Fruit fly (Drosophila melanogaster) whole organism, embryonic: ENCODE results near the gene Ldsdh1.

Experiments used
- Antp ChIP-seq: fragments of 200-800 bp; sonication (Bioruptor generic); optimal IDR thresholded peaks from 3 replicates; lab custom pipeline; 2016; ENCODE audit warnings: missing biosample characterization, missing genetic modification characterization
- CG11093 ChIP-seq: fragments of 200-800 bp; sonication (Bioruptor generic); IDR thresholded peaks from 3 replicates; pipeline ENCODE4 v1.3.6; 2022; ENCODE audit warnings: missing biosample characterization, missing genetic modification characterization
- CG12104 ChIP-seq: fragments of 200-800 bp; sonication (Bioruptor generic); optimal IDR thresholded peaks from 3 replicates; lab custom pipeline; 2016; ENCODE audit warnings: missing biosample characterization, missing genetic modification characterization
- CG15514 ChIP-seq: fragments of 200-800 bp; sonication (Bioruptor generic); optimal IDR thresholded peaks from 3 replicates; lab custom pipeline; 2017; ENCODE audit warnings: missing biosample characterization, missing genetic modification characterization, mild to moderate bottlenecking, moderate library complexity, missing genetic modification reagents
- CG16779 ChIP-seq: fragments of 200-800 bp; sonication (Bioruptor generic); IDR thresholded peaks from 2 replicates; pipeline ENCODE4 v1.3.6; 2022; ENCODE audit warnings: missing biosample characterization, missing genetic modification characterization
- CG1832 ChIP-seq: fragments of 200-800 bp; sonication (Bioruptor generic); optimal IDR thresholded peaks from 2 replicates; lab custom pipeline; 2017; ENCODE audit warnings: missing biosample characterization, mild to moderate bottlenecking, missing genetic modification characterization, inconsistent platforms
- CG18476 ChIP-seq: fragments of 200-800 bp; sonication (Bioruptor generic); optimal IDR thresholded peaks from 2 replicates; lab custom pipeline; 2016; ENCODE audit warnings: missing biosample characterization, mild to moderate bottlenecking, missing genetic modification characterization
- CG31224 ChIP-seq: fragments of 200-800 bp; sonication (Bioruptor generic); IDR thresholded peaks from 2 replicates; pipeline ENCODE4 v1.3.6; 2022; ENCODE audit warnings: missing biosample characterization, missing genetic modification characterization
- CG3407 ChIP-seq: fragments of 200-800 bp; sonication (Bioruptor generic); optimal IDR thresholded peaks from 2 replicates; lab custom pipeline; 2018; ENCODE audit warnings: missing biosample characterization, mild to moderate bottlenecking, missing genetic modification characterization
- CG34224 ChIP-seq: fragments of 200-800 bp; sonication (Bioruptor generic); IDR thresholded peaks from 3 replicates; pipeline ENCODE4 v1.3.6; 2022; ENCODE audit warnings: missing biosample characterization, missing genetic modification characterization; ENCODE audit not compliant: partially characterized antibody
- CG43689 ChIP-seq: fragments of 200-800 bp; sonication (Bioruptor generic); IDR thresholded peaks from 2 replicates; pipeline ENCODE4 v1.3.6; 2022; ENCODE audit warnings: missing biosample characterization, missing genetic modification characterization
- CG6654 ChIP-seq: fragments of 200-800 bp; sonication (Bioruptor generic); optimal IDR thresholded peaks from 2 replicates; lab custom pipeline; 2017; ENCODE audit warnings: missing biosample characterization, mild to moderate bottlenecking, missing genetic modification characterization
- CG7928 ChIP-seq: fragments of 200-800 bp; sonication (Bioruptor generic); optimal IDR thresholded peaks from 2 replicates; lab custom pipeline; 2017; ENCODE audit warnings: missing biosample characterization, mild to moderate bottlenecking, missing genetic modification characterization
- Camta ChIP-seq: fragments of 200-800 bp; sonication (Bioruptor generic); optimal IDR thresholded peaks from 2 replicates; lab custom pipeline; 2016; ENCODE audit warnings: missing biosample characterization, missing genetic modification characterization
- D ChIP-seq, 2 experiments: fragments of 200-800 bp in 1 of 2; fragments of >200 bp in 1 of 2; sonication (Bioruptor generic) in 1 of 2; optimal IDR thresholded peaks; 2 replicates in 1 of 2; 3 replicates in 1 of 2; lab custom pipeline; 2017; ENCODE audit warnings: mild to moderate bottlenecking in 1 of 2, missing biosample characterization in 1 of 2, missing genetic modification characterization in 1 of 2, missing genetic modification reagents in 1 of 2
- Dref ChIP-seq: fragments of 200-800 bp; sonication (Bioruptor generic); IDR thresholded peaks from 2 replicates; pipeline ENCODE4 v1.3.6; 2022; ENCODE audit warnings: missing biosample characterization, missing genetic modification characterization
- E2f1 ChIP-seq: fragments of 200-800 bp; sonication (Bioruptor generic); IDR thresholded peaks from 2 replicates; pipeline ENCODE4 v1.3.6; 2022; ENCODE audit warnings: missing biosample characterization, missing genetic modification characterization
- Elba2 ChIP-seq: fragments of 200-800 bp; sonication (Bioruptor generic); optimal IDR thresholded peaks from 3 replicates; lab custom pipeline; 2016; ENCODE audit warnings: missing biosample characterization, missing genetic modification characterization
- Fer1 ChIP-seq: fragments of 200-800 bp; sonication (Bioruptor generic); optimal IDR thresholded peaks from 2 replicates; lab custom pipeline; 2017; ENCODE audit warnings: missing biosample characterization, mild to moderate bottlenecking, missing genetic modification characterization
- H2.0 ChIP-seq: fragments of 200-800 bp; sonication (Bioruptor generic); IDR thresholded peaks from 2 replicates; pipeline ENCODE4 v1.3.6; 2022; ENCODE audit warnings: missing biosample characterization, missing genetic modification characterization
- HLH4C ChIP-seq: fragments of 200-800 bp; sonication (Bioruptor generic); IDR thresholded peaks from 3 replicates; pipeline ENCODE4 v1.3.6; 2022; ENCODE audit warnings: missing biosample characterization, missing genetic modification characterization; ENCODE audit not compliant: partially characterized antibody
- Hr39 ChIP-seq: fragments of >200 bp; optimal IDR thresholded peaks from 2 replicates; lab custom pipeline; 2017
- MTF-1 ChIP-seq: fragments of 200-800 bp; sonication (Bioruptor generic); optimal IDR thresholded peaks from 2 replicates; lab custom pipeline; 2018; ENCODE audit warnings: missing biosample characterization, mild to moderate bottlenecking, missing genetic modification characterization, borderline replicate concordance
- Meics ChIP-seq: fragments of 200-800 bp; sonication (Bioruptor generic); optimal IDR thresholded peaks from 2 replicates; lab custom pipeline; 2017; ENCODE audit warnings: missing biosample characterization, mild to moderate bottlenecking, missing genetic modification characterization
- Nf-YC ChIP-seq: fragments of 200-800 bp; optimal IDR thresholded peaks from 3 replicates; lab custom pipeline; 2019; ENCODE audit warnings: missing biosample characterization, mild to moderate bottlenecking, missing genetic modification characterization, moderate library complexity
- Poxn ChIP-seq: fragments of 200-800 bp; sonication (Bioruptor generic); IDR thresholded peaks from 2 replicates; pipeline ENCODE4 v1.3.6; 2022; ENCODE audit warnings: missing biosample characterization, missing genetic modification characterization
- Xbp1 ChIP-seq: fragments of 200-800 bp; sonication (Bioruptor generic); optimal IDR thresholded peaks from 3 replicates; lab custom pipeline; 2016; ENCODE audit warnings: missing biosample characterization, mild to moderate bottlenecking, missing genetic modification characterization
- al ChIP-seq: fragments of 200-800 bp; sonication (Bioruptor generic); IDR thresholded peaks from 2 replicates; pipeline ENCODE4 v1.3.6; 2022; ENCODE audit warnings: missing biosample characterization, missing genetic modification characterization
- ap ChIP-seq: fragments of 200-800 bp; sonication (Bioruptor generic); IDR thresholded peaks from 2 replicates; pipeline ENCODE4 v1.3.6; 2022; ENCODE audit warnings: missing biosample characterization, missing genetic modification characterization
- ara ChIP-seq: fragments of 200-800 bp; sonication (Bioruptor generic); IDR thresholded peaks from 2 replicates; pipeline ENCODE4 v1.3.6; 2022; ENCODE audit warnings: missing biosample characterization, missing genetic modification characterization
- ato ChIP-seq: fragments of 200-800 bp; sonication (Bioruptor generic); IDR thresholded peaks from 2 replicates; pipeline ENCODE4 v1.3.6; 2022; ENCODE audit warnings: missing biosample characterization, missing genetic modification characterization; ENCODE audit not compliant: partially characterized antibody
- bigmax ChIP-seq: fragments of 200-800 bp; sonication (Bioruptor generic); optimal IDR thresholded peaks from 2 replicates; lab custom pipeline; 2018; ENCODE audit warnings: missing biosample characterization, mild to moderate bottlenecking, missing genetic modification characterization
- cad ChIP-seq: fragments of >200 bp; optimal IDR thresholded peaks from 2 replicates; lab custom pipeline; 2017; ENCODE audit warnings: missing biosample characterization, missing genetic modification characterization
- caup ChIP-seq: fragments of 200-800 bp; sonication (Bioruptor generic); optimal IDR thresholded peaks from 3 replicates; lab custom pipeline; 2017; ENCODE audit warnings: missing biosample characterization, mild to moderate bottlenecking, missing genetic modification characterization, moderate library complexity; ENCODE audit not compliant: severe bottlenecking
- ci ChIP-seq: fragments of 200-800 bp; sonication (Bioruptor generic); IDR thresholded peaks from 3 replicates; pipeline ENCODE4 v1.3.6; 2022; ENCODE audit warnings: missing biosample characterization, missing genetic modification characterization
- crp ChIP-seq, 2 experiments: fragments of 200-800 bp; sonication (Bioruptor generic); optimal IDR thresholded peaks; 2 replicates in 1 of 2; 3 replicates in 1 of 2; lab custom pipeline; 2017; ENCODE audit warnings: missing biosample characterization in 2 of 2, missing genetic modification characterization in 2 of 2, mild to moderate bottlenecking in 1 of 2, moderate library complexity in 1 of 2
- disco-r ChIP-seq: fragments of 200-800 bp; sonication (Bioruptor generic); optimal IDR thresholded peaks from 2 replicates; lab custom pipeline; 2016; ENCODE audit warnings: missing biosample characterization, missing genetic modification characterization
- eve ChIP-seq, 2 experiments: fragments of >200 bp; optimal IDR thresholded peaks; 2 replicates each; lab custom pipeline; 2017; ENCODE audit warnings: missing biosample characterization in 2 of 2, missing genetic modification characterization in 2 of 2
- ftz-f1 ChIP-seq: fragments of 200-800 bp; sonication (Bioruptor generic); optimal IDR thresholded peaks from 2 replicates; lab custom pipeline; 2016; ENCODE audit warnings: missing biosample characterization, missing genetic modification characterization
- gt ChIP-seq: fragments of 200-800 bp; sonication (Bioruptor generic); IDR thresholded peaks from 2 replicates; pipeline ENCODE4 v1.3.6; 2022; ENCODE audit warnings: missing biosample characterization, missing genetic modification characterization
- ham ChIP-seq: fragments of 200-800 bp; sonication (Bioruptor generic); IDR thresholded peaks from 2 replicates; pipeline ENCODE4 v1.3.6; 2022; ENCODE audit warnings: missing biosample characterization, missing genetic modification characterization
- jumu ChIP-seq: fragments of 200-800 bp; sonication (Bioruptor generic); optimal IDR thresholded peaks from 3 replicates; lab custom pipeline; 2016; ENCODE audit warnings: missing biosample characterization, missing genetic modification characterization
- kay ChIP-seq: fragments of 200-800 bp; sonication (Bioruptor generic); optimal IDR thresholded peaks from 2 replicates; lab custom pipeline; 2016; ENCODE audit warnings: missing biosample characterization, missing genetic modification characterization
- lmd ChIP-seq: fragments of 200-800 bp; sonication (Bioruptor generic); IDR thresholded peaks from 2 replicates; pipeline ENCODE4 v1.3.6; 2022; ENCODE audit warnings: missing biosample characterization, missing genetic modification characterization
- mirr ChIP-seq: fragments of 200-800 bp; sonication (Bioruptor generic); optimal IDR thresholded peaks from 3 replicates; lab custom pipeline; 2018; ENCODE audit warnings: missing biosample characterization, mild to moderate bottlenecking, missing genetic modification characterization
- p53 ChIP-seq: fragments of 200-800 bp; sonication (Bioruptor generic); optimal IDR thresholded peaks from 2 replicates; lab custom pipeline; 2016; ENCODE audit warnings: missing biosample characterization, missing genetic modification characterization
- pfk ChIP-seq: fragments of 200-800 bp; sonication (Bioruptor generic); optimal IDR thresholded peaks from 2 replicates; lab custom pipeline; 2018; ENCODE audit warnings: missing biosample characterization, mild to moderate bottlenecking, missing genetic modification characterization, moderate library complexity
- sim ChIP-seq: fragments of 200-800 bp; sonication (Bioruptor generic); IDR thresholded peaks from 2 replicates; pipeline ENCODE4 v1.3.6; 2022; ENCODE audit warnings: missing biosample characterization, missing genetic modification characterization

Ldsdh1 gene

dm6 chrX:8114476-8115342, 33.3 kb upstream of the Ldsdh1 start (continued):
- TF ChIP-seq CG3407 (GFP tag; lab: Kevin White, UChicago): no peak
- TF ChIP-seq kay (GFP tag; lab: Kevin White, UChicago): no peak
- no peak for TF ChIP-seq CG1832 (GFP tag; lab: Kevin White, UChicago)
- TF ChIP-seq ham (GFP tag; lab: Robert Waterston, UW): no peak
- peak; percentile 47; the same call in 1 of the 2 replicates for TF ChIP-seq Poxn (GFP tag; lab: Robert Waterston, UW)
- TF ChIP-seq CG7928: no peak
- peak; percentile 67 for TF ChIP-seq caup (GFP tag; lab: Kevin White, UChicago)
- 0 out of 2 replicates have a peak, but pooled peaks have one; percentile 23 for TF ChIP-seq sim (GFP tag; lab: Robert Waterston, UW)
- no peak for TF ChIP-seq p53 (GFP tag; lab: Kevin White, UChicago)
- TF ChIP-seq CG43689 (GFP tag; lab: Robert Waterston, UW): no peak
- TF ChIP-seq Hr39 (lab: Kevin White, UChicago): no peak
- peak; percentile 29 for TF ChIP-seq mirr (GFP tag; lab: Kevin White, UChicago)
- peak; percentile 62 for TF ChIP-seq Xbp1 (GFP tag; lab: Kevin White, UChicago)
- peak; percentile 62 for TF ChIP-seq CG31224 (GFP tag; lab: Robert Waterston, UW)
- TF ChIP-seq jumu (GFP tag; lab: Kevin White, UChicago): no peak
- TF ChIP-seq Meics: peak; percentile 82
- no peak for TF ChIP-seq Dref (GFP tag; lab: Robert Waterston, UW)
- TF ChIP-seq pfk (GFP tag; lab: Kevin White, UChicago): no peak
- TF ChIP-seq bigmax (GFP tag; lab: Kevin White, UChicago): no peak
- TF ChIP-seq cad (GFP tag; lab: Kevin White, UChicago): no peak
- peak; percentile 57 for TF ChIP-seq al (GFP tag; lab: Robert Waterston, UW)
- no peak for TF ChIP-seq CG16779 (GFP tag; lab: Robert Waterston, UW)
- 0 out of 2 replicates have a peak, but pooled peaks have one; percentile 38 for TF ChIP-seq E2f1 (GFP tag; lab: Robert Waterston, UW)
- TF ChIP-seq D (optimal IDR thresholded peaks at IDR 0.05; lab: Kevin White, UChicago): no peak
- TF ChIP-seq D (GFP tag; optimal IDR thresholded peaks at IDR 0.05; lab: Kevin White, UChicago): peak; percentile 21
- TF ChIP-seq Nf-YC (tag; lab: Kevin White, UChicago): peak; percentile 61
- peak; percentile 80 for TF ChIP-seq Elba2 (GFP tag; lab: Kevin White, UChicago)
- no peak for TF ChIP-seq HLH4C
- peak; percentile 42 for TF ChIP-seq CG12104 (GFP tag; lab: Kevin White, UChicago)
- TF ChIP-seq gt (GFP tag; lab: Robert Waterston, UW): no peak
- TF ChIP-seq H2.0: peak; percentile 11; the same call in 1 of the 2 replicates
- peak; percentile 81 for TF ChIP-seq Fer1
- TF ChIP-seq CG15514 (GFP tag; lab: Kevin White, UChicago): peak; percentile 41
- peak in 1 of 2 experiments; percentile 16 for TF ChIP-seq crp (GFP tag; optimal IDR thresholded peaks at IDR 0.05; lab: Kevin White, UChicago)
- no peak for TF ChIP-seq CG34224 (GFP tag; lab: Robert Waterston, UW)
- peak; percentile 65 for TF ChIP-seq ftz-f1 (GFP tag; lab: Kevin White, UChicago)
- TF ChIP-seq CG18476 (GFP tag; lab: Kevin White, UChicago): peak; percentile 22
- no peak for TF ChIP-seq ato (GFP tag; lab: Robert Waterston, UW)
- TF ChIP-seq eve (GFP tag; optimal IDR thresholded peaks at IDR 0.05; lab: Kevin White, UChicago): no peak
- no peak for TF ChIP-seq CG11093 (GFP tag; lab: Robert Waterston, UW)
- TF ChIP-seq disco-r (GFP tag; lab: Kevin White, UChicago): peak; percentile 21
- peak; percentile 67 for TF ChIP-seq lmd (GFP tag; lab: Robert Waterston, UW)
- peak; percentile 18 for TF ChIP-seq CG6654 (GFP tag; lab: Kevin White, UChicago)
- TF ChIP-seq ci (GFP tag; lab: Robert Waterston, UW): peak; percentile 22; the same call in 1 of the 3 replicates
- TF ChIP-seq Antp: no peak
- TF ChIP-seq ap (GFP tag; lab: Robert Waterston, UW): peak; percentile 68; the same call in 1 of the 2 replicates
- TF ChIP-seq MTF-1 (GFP tag; lab: Kevin White, UChicago): no peak
- TF ChIP-seq ara (GFP tag; lab: Robert Waterston, UW): peak; percentile 7; the same call in 1 of the 2 replicates
- peak; percentile 11 for TF ChIP-seq Camta (GFP tag; lab: Kevin White, UChicago)
